Fruit fly (Drosophila melanogaster): Measurements from ENCODE around the gene B-H2.

The B-H2 gene

DNA sequence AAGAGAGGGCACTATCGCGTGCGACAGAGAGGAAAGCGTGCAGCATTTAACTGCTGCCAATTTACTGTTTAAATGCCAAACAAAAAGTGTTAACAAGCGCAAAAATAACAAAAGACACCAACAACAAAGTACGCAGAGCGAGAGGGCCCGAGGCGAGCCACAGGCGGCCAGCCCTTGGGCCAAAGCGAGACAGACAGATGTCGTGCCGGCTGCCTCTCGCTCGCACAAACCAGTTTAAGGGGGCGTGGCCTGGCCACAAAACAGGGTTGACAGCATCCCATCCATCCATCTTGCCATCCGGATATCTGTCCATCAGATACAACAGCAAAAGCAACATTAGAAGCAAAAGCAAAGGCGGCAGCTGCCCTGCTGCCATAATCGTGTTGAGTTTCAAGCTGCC, 1.0 kb upstream of the B-H2 start (continued):
- TF ChIP-seq Meics (GFP tag; optimal IDR thresholded peaks at IDR 0.05) = no peak
- TF ChIP-seq Lpt (GFP tag; optimal IDR thresholded peaks at IDR 0.05) = no peak
- peak; percentile 19; the same call in 1 of the 3 replicates for TF ChIP-seq Opbp (GFP tag; IDR thresholded peaks at IDR 0.05; ENCODE audit: partially characterized antibody)
- TF ChIP-seq Mrtf (GFP tag; IDR thresholded peaks at IDR 0.05) = no peak
- no peak for TF ChIP-seq mirr (GFP tag; optimal IDR thresholded peaks at IDR 0.05)
- TF ChIP-seq CG1832 (GFP tag; optimal IDR thresholded peaks at IDR 0.05) = peak; percentile 95
- TF ChIP-seq B-H2 (GFP tag; optimal IDR thresholded peaks at IDR 0.05) = peak; percentile 50
- no peak for TF ChIP-seq Hr3 (GFP tag; optimal IDR thresholded peaks at IDR 0.05)
- no peak for TF ChIP-seq CG13123 (GFP tag; optimal IDR thresholded peaks at IDR 0.05)
- no peak for TF ChIP-seq CG11696 (GFP tag; IDR thresholded peaks at IDR 0.05)
- 0 out of 2 replicates have a peak, but pooled peaks have one; percentile 21 for TF ChIP-seq ato (GFP tag; IDR thresholded peaks at IDR 0.05; ENCODE audit: partially characterized antibody)
- TF ChIP-seq CoRest (tag; optimal IDR thresholded peaks at IDR 0.05) = peak; percentile 1
- TF ChIP-seq grau (tag; optimal IDR thresholded peaks at IDR 0.05) = no peak
- no peak for TF ChIP-seq Asciz (GFP tag; optimal IDR thresholded peaks at IDR 0.05)
- TF ChIP-seq CG10147 (GFP tag; optimal IDR thresholded peaks at IDR 0.05) = no peak
- no peak for TF ChIP-seq cad (GFP tag; optimal IDR thresholded peaks at IDR 0.05)
- TF ChIP-seq CG4360 (GFP tag; IDR thresholded peaks at IDR 0.05) = peak; percentile 90
- TF ChIP-seq sens (GFP tag) = no peak
- no peak for TF ChIP-seq CG12659 (GFP tag; optimal IDR thresholded peaks at IDR 0.05)
- 0 out of 2 replicates have a peak, but pooled peaks have one; percentile 22 for TF ChIP-seq bbx (GFP tag; IDR thresholded peaks at IDR 0.05; ENCODE audit: partially characterized antibody)
- TF ChIP-seq CG11504 (tag; optimal IDR thresholded peaks at IDR 0.05) = peak; percentile 9
- peak; percentile 61 for TF ChIP-seq Adf1 (GFP tag; IDR thresholded peaks at IDR 0.05)
- no peak for TF ChIP-seq CG12104 (GFP tag; optimal IDR thresholded peaks at IDR 0.05)
- TF ChIP-seq klu (GFP tag; IDR thresholded peaks at IDR 0.05) = no peak
- TF ChIP-seq oc (tag; optimal IDR thresholded peaks at IDR 0.05) = peak; percentile 28
- TF ChIP-seq ATbp (GFP tag; optimal IDR thresholded peaks at IDR 0.05) = no peak
- peak; percentile 21 for TF ChIP-seq ewg (GFP tag; optimal IDR thresholded peaks at IDR 0.05)
- no peak for TF ChIP-seq inv (GFP tag; IDR thresholded peaks at IDR 0.05; ENCODE audit: partially characterized antibody)
- TF ChIP-seq Pdp1 (GFP tag; optimal IDR thresholded peaks at IDR 0.05) = no peak
- no peak for TF ChIP-seq HmgZ (tag; optimal IDR thresholded peaks at IDR 0.05)
- TF ChIP-seq Hr51 (GFP tag; optimal IDR thresholded peaks at IDR 0.05) = no peak
- TF ChIP-seq en (GFP tag; optimal IDR thresholded peaks at IDR 0.05) = no peak
- TF ChIP-seq NC2α (GFP tag; optimal IDR thresholded peaks at IDR 0.05) = no peak
- no peak for TF ChIP-seq CG1529 (GFP tag; optimal IDR thresholded peaks at IDR 0.05)
- no peak for TF ChIP-seq psq (GFP tag; optimal IDR thresholded peaks at IDR 0.05)
- peak in 1 of 2 experiments; percentile 14 for TF ChIP-seq tll (GFP tag; optimal IDR thresholded peaks at IDR 0.05)
- peak; percentile 31; the same call in 1 of the 3 replicates for TF ChIP-seq Aef1 (GFP tag; IDR thresholded peaks at IDR 0.05)
- no peak for TF ChIP-seq CG15601 (tag; optimal IDR thresholded peaks at IDR 0.05)
- TF ChIP-seq Chrac-16 (GFP tag; optimal IDR thresholded peaks at IDR 0.05) = no peak
- peak; percentile 37 for TF ChIP-seq CG3065 (GFP tag; optimal IDR thresholded peaks at IDR 0.05)
- TF ChIP-seq CG10321 (GFP tag; IDR thresholded peaks at IDR 0.05) = peak; percentile 95
- no peak for TF ChIP-seq CG10209 (GFP tag; optimal IDR thresholded peaks at IDR 0.05)
- no peak for TF ChIP-seq kay (GFP tag; optimal IDR thresholded peaks at IDR 0.05)
- TF ChIP-seq Nf-YC (tag; optimal IDR thresholded peaks at IDR 0.05) = peak; percentile 95
- no peak for TF ChIP-seq Sox100B (GFP tag; optimal IDR thresholded peaks at IDR 0.05)
- TF ChIP-seq MTF-1 (GFP tag; optimal IDR thresholded peaks at IDR 0.05; ENCODE audit: borderline replicate concordance) = no peak
- no peak for TF ChIP-seq pros (GFP tag; optimal IDR thresholded peaks at IDR 0.05)
- no peak for TF ChIP-seq CG9727 (GFP tag; optimal IDR thresholded peaks at IDR 0.05)
- TF ChIP-seq seq (GFP tag; IDR thresholded peaks at IDR 0.05) = peak; percentile 65; the same call in 1 of the 2 replicates
- no peak for TF ChIP-seq CG17385 (GFP tag; optimal IDR thresholded peaks at IDR 0.05)

All from whole organism, embryonic.